Fruit fly (Drosophila melanogaster) Kc167 (cell line): ENCODE results near the gene alpha-Man-IIb.

Experiments
- Sin3A ChIP-seq: fragments of >200 bp; optimal IDR thresholded peaks from 2 replicates; lab custom pipeline; 2018; ENCODE audit warnings: missing external identifiers
- psq ChIP-seq: fragments of >200 bp; optimal IDR thresholded peaks from 2 replicates; lab custom pipeline; 2017; ENCODE audit warnings: missing external identifiers
- ttk ChIP-seq: sonication (Bioruptor generic); optimal IDR thresholded peaks from 2 replicates; lab custom pipeline; 2017; ENCODE audit warnings: missing external identifiers

DNA sequence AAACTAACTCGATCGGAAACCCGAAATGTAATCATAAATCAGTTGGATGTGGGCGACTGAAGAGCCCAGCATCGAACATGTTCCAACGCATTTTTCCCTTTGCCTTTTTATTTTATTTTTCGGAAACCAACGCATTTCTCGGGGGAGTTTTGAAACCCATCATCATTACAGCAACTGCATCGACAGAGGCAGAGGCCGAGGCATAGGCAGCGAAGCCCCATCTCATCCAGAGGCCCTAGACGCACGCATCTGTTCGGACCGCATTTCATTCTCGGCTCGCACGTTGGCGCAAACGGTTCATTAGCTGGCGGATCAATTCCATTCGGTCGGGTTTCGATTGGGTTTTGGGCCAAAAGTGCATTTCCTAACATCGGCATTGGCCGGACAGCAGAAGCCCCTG is 21.5 kb downstream of the alpha-Man-IIb start, which contains the start of gene CG4576:
- TF ChIP-seq psq (lab: Kevin White, UChicago) (no peak), ttk (lab: Kevin White, UChicago) (no peak), Sin3A (lab: Kevin White, UChicago) (no peak)
